Fruit fly (Drosophila melanogaster): ENCODE measurements around the gene Sac1.

Sac1 gene

DNA sequence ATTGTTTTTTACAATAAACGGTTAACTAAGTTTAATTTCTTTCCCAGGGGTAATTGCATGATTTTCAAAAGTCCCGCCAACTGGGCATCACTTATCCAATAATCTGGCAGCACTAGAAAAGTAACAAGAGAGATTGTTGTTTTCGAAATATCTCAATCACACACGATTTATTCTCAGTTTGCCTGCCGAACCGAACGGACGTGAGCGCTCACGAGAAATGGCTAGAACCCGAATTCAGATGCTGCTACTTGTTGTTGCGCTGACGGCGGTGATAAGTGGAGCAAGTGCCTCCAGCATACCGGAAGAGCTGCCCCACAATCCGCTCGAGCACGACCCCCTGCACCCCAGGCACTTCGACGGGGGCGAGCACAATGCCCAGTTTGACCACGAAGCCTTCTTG is 50.9 kb downstream of the Sac1 start, which contains the start of gene scf (continued):
- TF ChIP-seq Drgx (GFP tag; IDR thresholded peaks at IDR 0.05) (no peak), Xbp1 (GFP tag; optimal IDR thresholded peaks at IDR 0.05) (no peak), Ets65A (GFP tag) (no peak), corto (GFP tag; optimal IDR thresholded peaks at IDR 0.05) (no peak), MESR4 (GFP tag; optimal IDR thresholded peaks at IDR 0.05) (peak; percentile 64), CG17802 (tag; optimal IDR thresholded peaks at IDR 0.05) (no peak), gem (tag; optimal IDR thresholded peaks at IDR 0.05) (no peak), Lim3 (GFP tag; IDR thresholded peaks at IDR 0.05) (no peak), CG6791 (GFP tag; IDR thresholded peaks at IDR 0.05; ENCODE audit: partially characterized antibody) (0 out of 3 replicates have a peak, but pooled peaks have one; percentile 27), kni (GFP tag; optimal IDR thresholded peaks at IDR 0.05) (no peak), hth (optimal IDR thresholded peaks at IDR 0.05) (no peak), jumu (GFP tag; optimal IDR thresholded peaks at IDR 0.05) (no peak), CG4424 (GFP tag; optimal IDR thresholded peaks at IDR 0.05) (no peak), cg (GFP tag; optimal IDR thresholded peaks at IDR 0.05) (no peak), bab2 (GFP tag; optimal IDR thresholded peaks at IDR 0.05) (no peak), crol (GFP tag; IDR thresholded peaks at IDR 0.05) (0 out of 2 replicates have a peak, but pooled peaks have one; percentile 29), H15 (GFP tag; IDR thresholded peaks at IDR 0.05) (0 out of 3 replicates have a peak, but pooled peaks have one; percentile 33), CG7928 (GFP tag; optimal IDR thresholded peaks at IDR 0.05) (no peak), CG12071 (GFP tag; optimal IDR thresholded peaks at IDR 0.05) (peak; percentile 17), CG7357 (GFP tag; IDR thresholded peaks at IDR 0.05) (peak; percentile 53; the same call in 2 of the 3 replicates), klu (GFP tag; IDR thresholded peaks at IDR 0.05) (no peak), CG34422 (GFP tag; IDR thresholded peaks at IDR 0.05) (peak; percentile 73; the same call in 2 of the 3 replicates), Hr78 (GFP tag; optimal IDR thresholded peaks at IDR 0.05) (no peak), CG30431 (GFP tag; optimal IDR thresholded peaks at IDR 0.05) (no peak), bowl (GFP tag; IDR thresholded peaks at IDR 0.05) (0 out of 2 replicates have a peak, but pooled peaks have one; percentile 7), gt (GFP tag; IDR thresholded peaks at IDR 0.05) (no peak), pb (GFP tag; optimal IDR thresholded peaks at IDR 0.05) (peak; percentile 41), kah (GFP tag; optimal IDR thresholded peaks at IDR 0.05) (peak; percentile 54), CG9727 (GFP tag; optimal IDR thresholded peaks at IDR 0.05) (no peak), CG13287 (GFP tag; IDR thresholded peaks at IDR 0.05; ENCODE audit: partially characterized antibody) (peak; percentile 63), gcm2 (GFP tag; optimal IDR thresholded peaks at IDR 0.05) (no peak), vvl (GFP tag; IDR thresholded peaks at IDR 0.05) (peak; percentile 39), pan (optimal IDR thresholded peaks at IDR 0.05) (no peak), pan (GFP tag; optimal IDR thresholded peaks at IDR 0.05 in 1 of 2, IDR thresholded peaks at IDR 0.05 in 1 of 2) (peak in 1 of 2 experiments; percentile 37), CG9437 (GFP tag; optimal IDR thresholded peaks at IDR 0.05) (no peak), ind (GFP tag; optimal IDR thresholded peaks at IDR 0.05) (no peak), shn (GFP tag; optimal IDR thresholded peaks at IDR 0.05) (no peak), trem (tag; optimal IDR thresholded peaks at IDR 0.05) (peak; percentile 71), z (GFP tag; IDR thresholded peaks at IDR 0.05) (peak; percentile 57; the same call in 1 of the 3 replicates), fd64A (GFP tag; optimal IDR thresholded peaks at IDR 0.05) (no peak), gfzf (GFP tag; optimal IDR thresholded peaks at IDR 0.05) (peak; percentile 16), pros (GFP tag; optimal IDR thresholded peaks at IDR 0.05) (no peak), Fer2 (tag; optimal IDR thresholded peaks at IDR 0.05) (no peak), bsh (GFP tag; optimal IDR thresholded peaks at IDR 0.05) (no peak), CG2712 (tag; optimal IDR thresholded peaks at IDR 0.05) (peak; percentile 11), CG17568 (GFP tag; optimal IDR thresholded peaks at IDR 0.05) (no peak), knrl (GFP tag; IDR thresholded peaks at IDR 0.05; ENCODE audit: partially characterized antibody) (no peak), ranshi (GFP tag; IDR thresholded peaks at IDR 0.05) (peak; percentile 37; the same call in 1 of the 2 replicates), sug (tag; optimal IDR thresholded peaks at IDR 0.05) (peak; percentile 40), Trl (optimal IDR thresholded peaks at IDR 0.05) (peak in 1 of 2 experiments; percentile 34), Trl (GFP tag; optimal IDR thresholded peaks at IDR 0.05) (peak; percentile 9)

Measured in whole organism, embryonic.